Worm (Caenorhabditis elegans) whole organism, young adult: Measurements from ENCODE around the gene F54D5.15.

Experiments used
- ccch-3 ChIP-seq: fragments of 200-800 bp; sonication (Bioruptor generic); optimal IDR thresholded peaks from 2 replicates; lab custom pipeline; 2018; ENCODE audit warnings: mild to moderate bottlenecking, missing genetic modification characterization, missing compliant biosample characterization
- cebp-1 ChIP-seq, 2 experiments: fragments of 200-800 bp in 1 of 2; sonication (Bioruptor generic) in 1 of 2; sonication (generic microtip) in 1 of 2; IDR thresholded peaks in 1 of 2; optimal IDR thresholded peaks in 1 of 2; 2 replicates each; pipeline versions ENCODE4 v1.3.6 to Lab custom; 2017 to 2022; ENCODE audit warnings: missing compliant biosample characterization in 2 of 2, missing genetic modification characterization in 2 of 2, mild to moderate bottlenecking in 1 of 2, missing genetic modification reagents in 1 of 2, moderate library complexity in 1 of 2
- him-1 ChIP-seq: sonication (generic microtip); optimal IDR thresholded peaks from 2 replicates; lab custom pipeline; 2016; ENCODE audit warnings: missing genotype, missing genetic modification reagents, missing genetic modification characterization, missing compliant biosample characterization
- lag-1 ChIP-seq: fragments of 200-800 bp; sonication (Bioruptor generic); IDR thresholded peaks from 2 replicates; pipeline ENCODE4 v1.3.6; 2022; ENCODE audit warnings: missing genetic modification reagents, missing genetic modification characterization, missing compliant biosample characterization
- let-526 ChIP-seq: fragments of 200-800 bp; sonication (Bioruptor generic); IDR thresholded peaks from 2 replicates; pipeline ENCODE4 v1.3.6; 2022; ENCODE audit warnings: missing genetic modification reagents, missing genetic modification characterization, missing compliant biosample characterization
- sea-2 ChIP-seq: fragments of 200-800 bp; sonication (Bioruptor generic); IDR thresholded peaks from 2 replicates; pipeline ENCODE4 v1.3.6; 2022; ENCODE audit warnings: missing genetic modification characterization, missing compliant biosample characterization

DNA sequence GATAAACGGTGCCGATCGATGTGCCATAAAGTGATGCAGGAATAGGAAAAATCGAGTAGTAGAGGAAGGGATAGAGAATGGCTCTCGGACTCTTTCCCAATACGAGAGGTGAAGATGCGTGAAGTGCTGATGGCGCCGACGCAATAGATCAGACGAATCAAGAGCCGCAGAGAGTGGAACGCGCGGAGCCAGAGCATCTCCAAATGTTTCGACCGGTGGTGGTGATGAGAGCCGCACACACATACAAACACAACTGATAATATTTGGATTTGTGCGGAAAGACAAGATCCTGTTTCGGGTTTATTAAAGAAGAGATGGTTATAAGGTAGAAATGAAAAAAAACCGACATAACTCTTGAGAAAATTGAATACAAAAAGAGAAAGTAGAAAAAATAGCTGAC is at the start of gene F54D5.15:
- TF ChIP-seq sea-2 (GFP tag; lab: Robert Waterston, UW) (no peak), ccch-3 (GFP tag; lab: Kevin White, UChicago) (no peak), lag-1 (GFP tag; lab: Robert Waterston, UW) (no peak), him-1 (tag; lab: Kevin White, UChicago) (no peak), cebp-1 (GFP tag; IDR thresholded peaks at IDR 0.05; lab: Robert Waterston, UW) (no peak), cebp-1 (tag; optimal IDR thresholded peaks at IDR 0.05; lab: Kevin White, UChicago) (no peak), let-526 (no peak)
